Worm (Caenorhabditis elegans): ENCODE data around the gene C17C3.6.

- TF ChIP-seq Y5F2A.4 (GFP tag; optimal IDR thresholded peaks at IDR 0.05) (no peak), egl-27 (tag; optimal IDR thresholded peaks at IDR 0.05) (no peak), nhr-28 (tag; optimal IDR thresholded peaks at IDR 0.05) (no peak), ceh-44 (GFP tag; IDR thresholded peaks at IDR 0.05) (no peak), ceh-82 (tag; optimal IDR thresholded peaks at IDR 0.05) (no peak), lin-13 (GFP tag; optimal IDR thresholded peaks at IDR 0.05) (no peak), arid-1 (GFP tag; conservative IDR thresholded peaks at IDR 0.05) (no peak), nhr-48 (tag; optimal IDR thresholded peaks at IDR 0.05) (no peak), skn-1 (tag; optimal IDR thresholded peaks at IDR 0.05) (no peak), mdl-1 (tag; optimal IDR thresholded peaks at IDR 0.05) (no peak), lin-39 (tag; optimal IDR thresholded peaks at IDR 0.05) (no peak), nhr-11 (tag; optimal IDR thresholded peaks at IDR 0.05) (no peak)
Observed at ce11 chrII:5541685-5542084, 8.2 kb upstream of the C17C3.6 start, which contains the start of gene C17C3.24.

Data from whole organism, L4 larva.